Worm (Caenorhabditis elegans) whole organism, L4 larva: ENCODE measurements around the gene F26F2.10.

Experiments
- F10B5.3 ChIP-seq: sonication (generic microtip); optimal IDR thresholded peaks from 2 replicates; lab custom pipeline; 2016; ENCODE audit warnings: mild to moderate bottlenecking, missing genetic modification characterization, missing compliant biosample characterization
- aly-2 ChIP-seq: sonication (generic microtip); optimal IDR thresholded peaks from 2 replicates; lab custom pipeline; 2018; ENCODE audit warnings: missing biosample characterization, missing genetic modification characterization
- arid-1 ChIP-seq: fragments of 200-800 bp; sonication (Bioruptor generic); conservative IDR thresholded peaks from 2 replicates; pipeline ENCODE4 v1.3.6; 2022; ENCODE audit warnings: missing genetic modification reagents, missing genetic modification characterization, missing compliant biosample characterization
- ceh-28 ChIP-seq: fragments of 150-350 bp; optimal IDR thresholded peaks from 2 replicates; lab custom pipeline; 2014; ENCODE audit warnings: missing biosample characterization, missing genetic modification reagents, missing genetic modification characterization
- ceh-32 ChIP-seq: sonication (generic microtip); optimal IDR thresholded peaks from 2 replicates; lab custom pipeline; 2016; ENCODE audit warnings: mild to moderate bottlenecking, missing genetic modification characterization, missing compliant biosample characterization; ENCODE audit not compliant: poor library complexity
- cey-2 ChIP-seq: sonication (generic microtip); optimal IDR thresholded peaks from 3 replicates; lab custom pipeline; 2017; ENCODE audit warnings: missing genetic modification characterization, mild to moderate bottlenecking, missing compliant biosample characterization, antibody characterized with exemption, borderline replicate concordance; ENCODE audit not compliant: insufficient read depth
- dmd-6 ChIP-seq: fragments of 200-800 bp; sonication (Bioruptor generic); IDR thresholded peaks from 2 replicates; pipeline ENCODE4 v1.3.6; 2022; ENCODE audit warnings: missing genetic modification reagents, missing genetic modification characterization, missing compliant biosample characterization
- fkh-10 ChIP-seq: fragments of 150-350 bp; optimal IDR thresholded peaks from 2 replicates; lab custom pipeline; 2014; ENCODE audit warnings: missing biosample characterization, missing genetic modification reagents, missing genetic modification characterization
- lin-39 ChIP-seq: fragments of 150-350 bp; optimal IDR thresholded peaks from 2 replicates; lab custom pipeline; 2014; ENCODE audit warnings: missing biosample characterization, missing genetic modification reagents, missing genetic modification characterization
- mes-2 ChIP-seq: sonication (generic microtip); optimal IDR thresholded peaks from 2 replicates; lab custom pipeline; 2016; ENCODE audit warnings: missing genotype, mild to moderate bottlenecking, missing genetic modification characterization, missing compliant biosample characterization; ENCODE audit not compliant: poor library complexity, severe bottlenecking
- mxl-2 ChIP-seq: fragments of 200-800 bp; sonication (Bioruptor generic); conservative IDR thresholded peaks from 2 replicates; pipeline ENCODE4 v1.3.6; 2022; ENCODE audit warnings: missing genetic modification reagents, missing genetic modification characterization, missing compliant biosample characterization
- nhr-102 ChIP-seq: sonication (generic microtip); optimal IDR thresholded peaks from 2 replicates; lab custom pipeline; 2016; ENCODE audit warnings: mild to moderate bottlenecking, missing genetic modification characterization, moderate library complexity, missing compliant biosample characterization
- nhr-11 ChIP-seq: fragments of 150-350 bp; optimal IDR thresholded peaks from 2 replicates; lab custom pipeline; 2014; ENCODE audit warnings: missing biosample characterization, missing genetic modification characterization
- nhr-237 ChIP-seq: sonication (generic microtip); optimal IDR thresholded peaks from 2 replicates; lab custom pipeline; 2017; ENCODE audit warnings: missing biosample characterization, missing genetic modification characterization

Gene F26F2.10

DNA sequence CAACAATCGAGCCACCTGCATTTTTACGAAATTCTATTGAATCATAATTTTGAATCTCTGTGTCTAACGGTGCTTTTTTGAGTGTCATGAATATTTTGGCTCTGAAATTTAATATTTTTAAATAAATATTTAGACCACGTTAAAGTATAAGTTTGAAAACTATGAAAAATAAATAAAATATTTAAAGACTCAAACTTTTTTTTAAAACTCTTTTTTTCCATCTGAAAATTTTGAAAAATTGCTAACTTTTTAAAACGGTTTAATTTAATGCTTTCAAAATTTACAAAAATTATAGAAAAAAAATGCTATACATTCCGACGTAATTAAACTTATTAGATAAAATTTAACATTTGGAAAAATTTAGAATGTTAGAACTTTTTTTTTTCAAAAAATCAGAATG lies 50.6 kb downstream of the F26F2.10 start, which contains the start of gene slc-36.3:
Gene slc-36.3, minus strand, starts transcription at position 101 of the 400 bp plus-strand sequence.
- TF ChIP-seq F10B5.3 (tag; lab: Kevin White, UChicago) (no peak), nhr-11 (no peak), ceh-28 (tag; lab: Kevin White, UChicago) (no peak), mxl-2 (GFP tag; lab: Robert Waterston, UW) (no peak), arid-1 (no peak), cey-2 (tag; lab: Kevin White, UChicago) (no peak), fkh-10 (GFP tag; lab: Kevin White, UChicago) (no peak), nhr-102 (tag; lab: Kevin White, UChicago) (no peak), mes-2 (tag; lab: Kevin White, UChicago) (no peak), dmd-6 (GFP tag; lab: Robert Waterston, UW) (no peak), aly-2 (no peak), nhr-237 (tag; lab: Kevin White, UChicago) (no peak), lin-39 (tag; lab: Kevin White, UChicago) (no peak), ceh-32 (tag; lab: Kevin White, UChicago) (no peak)
